Fruit fly (Drosophila melanogaster) whole organism, embryonic: ENCODE measurements around the gene Prosbeta6.

ENCODE experiments used
- Antp ChIP-seq: fragments of 200-800 bp; sonication (Bioruptor generic); optimal IDR thresholded peaks from 3 replicates; lab custom pipeline; 2016; ENCODE audit warnings: missing biosample characterization, missing genetic modification characterization
- Atf-2 ChIP-seq: fragments of 200-800 bp; sonication (Bioruptor generic); optimal IDR thresholded peaks from 2 replicates; lab custom pipeline; 2016; ENCODE audit warnings: missing biosample characterization, missing genetic modification characterization
- CG10209 ChIP-seq: fragments of 200-800 bp; sonication (Bioruptor generic); optimal IDR thresholded peaks from 3 replicates; lab custom pipeline; 2017; ENCODE audit warnings: missing biosample characterization, mild to moderate bottlenecking, missing genetic modification characterization, missing genetic modification reagents
- CG1024 ChIP-seq: fragments of 200-800 bp; sonication (Bioruptor generic); IDR thresholded peaks from 2 replicates; pipeline ENCODE4 v1.3.6; 2022; ENCODE audit warnings: missing biosample characterization, missing genetic modification characterization
- CG10979 ChIP-seq: fragments of 200-800 bp; sonication (Bioruptor generic); optimal IDR thresholded peaks from 2 replicates; lab custom pipeline; 2018; ENCODE audit warnings: missing biosample characterization, mild to moderate bottlenecking, missing genetic modification characterization, moderate library complexity
- CG11560 ChIP-seq: fragments of 200-800 bp; sonication (Bioruptor generic); IDR thresholded peaks from 3 replicates; pipeline ENCODE4 v1.3.6; 2022; ENCODE audit warnings: missing biosample characterization, missing genetic modification characterization
- CG12155 ChIP-seq: fragments of 200-800 bp; sonication (Bioruptor generic); optimal IDR thresholded peaks from 3 replicates; lab custom pipeline; 2016; ENCODE audit warnings: missing biosample characterization, missing genetic modification characterization
- CG12942 ChIP-seq: fragments of 200-800 bp; sonication (Bioruptor generic); optimal IDR thresholded peaks from 3 replicates; lab custom pipeline; 2016; ENCODE audit warnings: missing biosample characterization, missing genetic modification characterization
- CG13123 ChIP-seq: fragments of 200-800 bp; sonication (Bioruptor generic); optimal IDR thresholded peaks from 2 replicates; lab custom pipeline; 2016; ENCODE audit warnings: missing biosample characterization, missing genetic modification characterization
- CG13296 ChIP-seq: fragments of 200-800 bp; sonication (Bioruptor generic); optimal IDR thresholded peaks from 3 replicates; lab custom pipeline; 2018; ENCODE audit warnings: missing biosample characterization, mild to moderate bottlenecking, missing genetic modification characterization
- CG15601 ChIP-seq: fragments of 200-800 bp; sonication (Bioruptor generic); optimal IDR thresholded peaks from 3 replicates; lab custom pipeline; 2019; ENCODE audit warnings: missing biosample characterization, mild to moderate bottlenecking, missing genetic modification characterization, moderate library complexity
- CG17359 ChIP-seq: fragments of 200-800 bp; sonication (Bioruptor generic); optimal IDR thresholded peaks from 3 replicates; lab custom pipeline; 2018; ENCODE audit warnings: missing biosample characterization, mild to moderate bottlenecking, missing genetic modification characterization, moderate library complexity
- CG2202 ChIP-seq: fragments of 200-800 bp; sonication (Bioruptor generic); optimal IDR thresholded peaks from 2 replicates; lab custom pipeline; 2018; ENCODE audit warnings: missing biosample characterization, mild to moderate bottlenecking, missing genetic modification characterization
- CG3407 ChIP-seq: fragments of 200-800 bp; sonication (Bioruptor generic); optimal IDR thresholded peaks from 2 replicates; lab custom pipeline; 2018; ENCODE audit warnings: missing biosample characterization, mild to moderate bottlenecking, missing genetic modification characterization
- CG4328 ChIP-seq: fragments of 200-800 bp; sonication (Bioruptor generic); optimal IDR thresholded peaks from 3 replicates; lab custom pipeline; 2017; ENCODE audit warnings: missing biosample characterization, missing genetic modification reagents, missing genetic modification characterization
- CG4854 ChIP-seq: fragments of 200-800 bp; sonication (Bioruptor generic); optimal IDR thresholded peaks from 2 replicates; lab custom pipeline; 2016; ENCODE audit warnings: missing biosample characterization, missing genetic modification characterization, inconsistent platforms
- CG6175 ChIP-seq: fragments of 200-800 bp; sonication (Bioruptor generic); IDR thresholded peaks from 3 replicates; pipeline ENCODE4 v1.3.6; 2022; ENCODE audit warnings: missing biosample characterization, missing genetic modification characterization
- CG8359 ChIP-seq: fragments of 200-800 bp; sonication (Bioruptor generic); optimal IDR thresholded peaks from 2 replicates; lab custom pipeline; 2017; ENCODE audit warnings: missing biosample characterization, mild to moderate bottlenecking, missing genetic modification characterization, borderline replicate concordance
- CG8924 ChIP-seq: fragments of 200-800 bp; optimal IDR thresholded peaks from 3 replicates; lab custom pipeline; 2019; ENCODE audit warnings: missing biosample characterization, mild to moderate bottlenecking, missing genetic modification characterization, moderate library complexity
- CG9817 ChIP-seq: fragments of 200-800 bp; sonication (Bioruptor generic); optimal IDR thresholded peaks from 2 replicates; lab custom pipeline; 2018; ENCODE audit warnings: missing biosample characterization, mild to moderate bottlenecking, missing genetic modification characterization, moderate library complexity
- CG9932 ChIP-seq: fragments of 200-800 bp; sonication (Bioruptor generic); IDR thresholded peaks from 2 replicates; pipeline ENCODE4 v1.3.6; 2022; ENCODE audit warnings: missing biosample characterization, missing genetic modification characterization
- D19B ChIP-seq: fragments of 200-800 bp; sonication (Bioruptor generic); optimal IDR thresholded peaks from 2 replicates; lab custom pipeline; 2017; ENCODE audit warnings: missing biosample characterization, mild to moderate bottlenecking, missing genetic modification characterization
- Dip2 ChIP-seq: fragments of 200-800 bp; sonication (Bioruptor generic); IDR thresholded peaks from 2 replicates; pipeline ENCODE4 v1.3.6; 2022; ENCODE audit warnings: missing biosample characterization, missing genetic modification characterization
- H2.0 ChIP-seq: fragments of 200-800 bp; sonication (Bioruptor generic); IDR thresholded peaks from 2 replicates; pipeline ENCODE4 v1.3.6; 2022; ENCODE audit warnings: missing biosample characterization, missing genetic modification characterization
- Hmr ChIP-seq: fragments of 200-800 bp; sonication (Bioruptor generic); optimal IDR thresholded peaks from 3 replicates; lab custom pipeline; 2017; ENCODE audit warnings: mild to moderate bottlenecking, missing biosample characterization, missing genetic modification reagents, missing genetic modification characterization
- Hr39 ChIP-seq: fragments of >200 bp; optimal IDR thresholded peaks from 2 replicates; lab custom pipeline; 2017
- Neu2 ChIP-seq: fragments of 200-800 bp; sonication (Bioruptor generic); optimal IDR thresholded peaks from 3 replicates; lab custom pipeline; 2016; ENCODE audit warnings: missing biosample characterization, missing genetic modification characterization, borderline replicate concordance
- NfI ChIP-seq: fragments of 200-800 bp; sonication (Bioruptor generic); optimal IDR thresholded peaks from 3 replicates; lab custom pipeline; 2018; ENCODE audit warnings: missing biosample characterization, mild to moderate bottlenecking, missing genetic modification characterization, moderate library complexity
- Sox102F ChIP-seq: fragments of 200-800 bp; sonication (Bioruptor generic); optimal IDR thresholded peaks from 2 replicates; lab custom pipeline; 2018; ENCODE audit warnings: missing biosample characterization, mild to moderate bottlenecking, missing genetic modification characterization, moderate library complexity
- Sry-β ChIP-seq: fragments of 200-800 bp; sonication (Bioruptor generic); optimal IDR thresholded peaks from 2 replicates; lab custom pipeline; 2018; ENCODE audit warnings: missing biosample characterization, mild to moderate bottlenecking, missing genetic modification characterization, moderate library complexity
- Ssrp ChIP-seq: fragments of 200-800 bp; sonication (Bioruptor generic); optimal IDR thresholded peaks from 2 replicates; lab custom pipeline; 2018; ENCODE audit warnings: missing biosample characterization, mild to moderate bottlenecking, missing genetic modification characterization, moderate library complexity
- YL-1 ChIP-seq: fragments of 200-800 bp; sonication (Bioruptor generic); optimal IDR thresholded peaks from 3 replicates; lab custom pipeline; 2017; ENCODE audit warnings: missing biosample characterization, mild to moderate bottlenecking, missing genetic modification characterization
- ara ChIP-seq: fragments of 200-800 bp; sonication (Bioruptor generic); IDR thresholded peaks from 2 replicates; pipeline ENCODE4 v1.3.6; 2022; ENCODE audit warnings: missing biosample characterization, missing genetic modification characterization
- ase ChIP-seq: fragments of 200-800 bp; sonication (Bioruptor generic); IDR thresholded peaks from 3 replicates; pipeline ENCODE4 v1.3.6; 2022; ENCODE audit warnings: missing biosample characterization, missing genetic modification characterization
- chn ChIP-seq: fragments of 200-800 bp; sonication (Bioruptor generic); optimal IDR thresholded peaks from 2 replicates; lab custom pipeline; 2016; ENCODE audit warnings: missing biosample characterization, missing genetic modification characterization
- dimm ChIP-seq: fragments of 200-800 bp; sonication (Bioruptor generic); IDR thresholded peaks from 2 replicates; pipeline ENCODE4 v1.3.6; 2022; ENCODE audit warnings: missing biosample characterization, missing genetic modification characterization
- dmrt11E ChIP-seq: fragments of 200-800 bp; sonication (Bioruptor generic); optimal IDR thresholded peaks from 3 replicates; lab custom pipeline; 2018; ENCODE audit warnings: missing biosample characterization, mild to moderate bottlenecking, missing genetic modification characterization, moderate library complexity
- dpn ChIP-seq, 2 experiments: fragments of 200-800 bp; sonication (Bioruptor generic); optimal IDR thresholded peaks; 3 replicates each; lab custom pipeline; 2016; ENCODE audit warnings: missing biosample characterization in 2 of 2, missing genetic modification characterization in 2 of 2
- esg ChIP-seq: fragments of 200-800 bp; sonication (Bioruptor generic); conservative IDR thresholded peaks from 2 replicates; pipeline ENCODE4 v1.3.6; 2022; ENCODE audit warnings: missing biosample characterization, missing genetic modification characterization
- gsb-n ChIP-seq: fragments of 200-800 bp; sonication (Bioruptor generic); optimal IDR thresholded peaks from 3 replicates; lab custom pipeline; 2018; ENCODE audit warnings: missing biosample characterization, mild to moderate bottlenecking, missing genetic modification characterization
- hkb ChIP-seq, 2 experiments: fragments of 200-800 bp in 1 of 2; fragments of >200 bp in 1 of 2; sonication (Bioruptor generic) in 1 of 2; IDR thresholded peaks in 1 of 2; optimal IDR thresholded peaks in 1 of 2; 2 replicates each; pipeline versions ENCODE4 v1.3.6 to Lab custom; 2017 to 2022; ENCODE audit warnings: missing biosample characterization in 1 of 2, missing genetic modification characterization in 1 of 2
- hth ChIP-seq: fragments of >200 bp; optimal IDR thresholded peaks from 2 replicates; lab custom pipeline; 2017; ENCODE audit warnings: inconsistent platforms
- ranshi ChIP-seq: fragments of 200-800 bp; sonication (Bioruptor generic); IDR thresholded peaks from 2 replicates; pipeline ENCODE4 v1.3.6; 2022; ENCODE audit warnings: missing biosample characterization, missing genetic modification characterization
- schlank ChIP-seq: fragments of 200-800 bp; sonication (Bioruptor generic); optimal IDR thresholded peaks from 2 replicates; lab custom pipeline; 2018; ENCODE audit warnings: missing biosample characterization, mild to moderate bottlenecking, missing genetic modification characterization
- scrt ChIP-seq: fragments of 200-800 bp; sonication (Bioruptor generic); optimal IDR thresholded peaks from 2 replicates; lab custom pipeline; 2018; ENCODE audit warnings: missing biosample characterization, mild to moderate bottlenecking, missing genetic modification characterization, moderate library complexity
- trh ChIP-seq: fragments of 200-800 bp; sonication (Bioruptor generic); optimal IDR thresholded peaks from 2 replicates; lab custom pipeline; 2016; ENCODE audit warnings: missing biosample characterization, missing genetic modification characterization
- ttk ChIP-seq: fragments of 200-800 bp; sonication (Bioruptor generic); IDR thresholded peaks from 2 replicates; pipeline ENCODE4 v2.1.2; 2022; ENCODE audit warnings: missing biosample characterization, missing genetic modification characterization
- unc-4 ChIP-seq: fragments of 200-800 bp; sonication (Bioruptor generic); IDR thresholded peaks from 2 replicates; pipeline ENCODE4 v1.3.6; 2022; ENCODE audit warnings: missing biosample characterization, missing genetic modification characterization; ENCODE audit not compliant: partially characterized antibody
- unpg ChIP-seq: fragments of 200-800 bp; sonication (Bioruptor generic); optimal IDR thresholded peaks from 3 replicates; lab custom pipeline; 2018; ENCODE audit warnings: missing biosample characterization, mild to moderate bottlenecking, missing genetic modification characterization, moderate library complexity
- wor ChIP-seq: fragments of 200-800 bp; sonication (Bioruptor generic); IDR thresholded peaks from 2 replicates; pipeline ENCODE4 v1.3.6; 2022; ENCODE audit warnings: missing biosample characterization, missing genetic modification characterization

The Prosbeta6 gene

DNA sequence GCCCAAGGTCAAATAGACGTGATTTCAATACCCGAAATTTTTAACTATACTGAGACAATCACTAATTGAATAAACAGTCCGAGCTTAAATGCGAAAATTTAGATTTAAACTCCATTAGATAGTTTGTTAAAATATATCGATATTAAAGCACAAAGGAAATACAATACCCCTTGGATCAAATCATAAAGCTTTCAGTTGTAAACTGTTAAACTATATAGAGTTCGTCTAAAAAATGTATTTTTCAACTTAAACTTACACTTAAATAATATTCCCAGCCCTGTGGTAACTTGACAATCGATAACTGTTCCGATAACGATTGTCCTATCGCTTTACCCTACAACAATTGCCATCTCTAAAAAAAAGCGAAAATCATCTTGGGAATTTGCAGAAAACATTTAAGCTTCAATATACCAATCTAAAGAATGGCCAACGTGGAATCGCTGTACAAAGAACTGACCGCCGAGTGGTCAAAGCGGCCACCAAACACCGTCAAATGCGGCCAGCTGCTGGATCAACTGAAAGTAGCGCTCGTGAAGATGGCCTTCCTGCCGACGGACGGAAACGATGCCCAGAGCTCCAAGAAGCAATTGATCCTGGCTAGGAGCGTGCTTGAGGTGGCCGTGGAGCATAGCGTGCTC, 27.4 kb downstream of the Prosbeta6 start, which contains the start of gene Rpn12 (continued):
- TF ChIP-seq H2.0 (GFP tag; lab: Robert Waterston, UW) (no peak), CG13296 (GFP tag; lab: Kevin White, UChicago) (peak; percentile 60), Ssrp (tag; lab: Kevin White, UChicago) (no peak), CG4328 (no peak), Hr39 (no peak), CG6175 (GFP tag; lab: Robert Waterston, UW) (no peak), CG3407 (GFP tag; lab: Kevin White, UChicago) (no peak), CG15601 (tag; lab: Kevin White, UChicago) (no peak), CG2202 (tag; lab: Kevin White, UChicago) (no peak), Atf-2 (GFP tag; lab: Kevin White, UChicago) (no peak), CG8359 (GFP tag; lab: Kevin White, UChicago) (no peak), CG10979 (tag; lab: Kevin White, UChicago) (peak; percentile 11), CG11560 (tag; lab: Robert Waterston, UW) (no peak), YL-1 (GFP tag; lab: Kevin White, UChicago) (peak; percentile 23), unc-4 (GFP tag; lab: Robert Waterston, UW) (peak; percentile 83), wor (GFP tag; lab: Robert Waterston, UW) (no peak), NfI (GFP tag; lab: Kevin White, UChicago) (peak; percentile 37), CG1024 (GFP tag; lab: Robert Waterston, UW) (no peak), CG17359 (tag; lab: Kevin White, UChicago) (peak; percentile 14), Antp (no peak), ara (GFP tag; lab: Robert Waterston, UW) (no peak), ttk (GFP tag; lab: Robert Waterston, UW) (no peak), CG4854 (no peak), CG9932 (peak; percentile 53; the same call in 1 of the 2 replicates), chn (no peak), hkb (optimal IDR thresholded peaks at IDR 0.05; lab: Kevin White, UChicago) (no peak), hkb (GFP tag; IDR thresholded peaks at IDR 0.05; lab: Robert Waterston, UW) (no peak), schlank (no peak), scrt (GFP tag; lab: Kevin White, UChicago) (no peak), Dip2 (GFP tag; lab: Robert Waterston, UW) (no peak), ranshi (GFP tag; lab: Robert Waterston, UW) (no peak), gsb-n (tag; lab: Kevin White, UChicago) (no peak), ase (GFP tag; lab: Robert Waterston, UW) (no peak), esg (GFP tag; lab: Robert Waterston, UW) (no peak), CG12942 (GFP tag; lab: Kevin White, UChicago) (no peak), CG8924 (tag; lab: Kevin White, UChicago) (peak; percentile 28), CG13123 (GFP tag; lab: Kevin White, UChicago) (no peak), Hmr (GFP tag; lab: Kevin White, UChicago) (peak; percentile 8), dpn (GFP tag; optimal IDR thresholded peaks at IDR 0.05; lab: Kevin White, UChicago) (peak; percentile 15 to 31), trh (GFP tag; lab: Kevin White, UChicago) (no peak), dmrt11E (tag; lab: Kevin White, UChicago) (no peak), D19B (GFP tag; lab: Kevin White, UChicago) (no peak), CG10209 (no peak), hth (lab: Kevin White, UChicago) (no peak), unpg (GFP tag; lab: Kevin White, UChicago) (peak; percentile 20), dimm (GFP tag; lab: Robert Waterston, UW) (no peak), Neu2 (no peak), CG9817 (tag; lab: Kevin White, UChicago) (peak; percentile 40), CG12155 (GFP tag; lab: Kevin White, UChicago) (peak; percentile 22), Sox102F (no peak), Sry-β (no peak)
